Worm (Caenorhabditis elegans) whole organism, midembryonic: Measurements from ENCODE around the gene Y43F8B.24.

ENCODE experiments used
- flt-1 ChIP-seq: fragments of 200-800 bp; sonication (Bioruptor generic); IDR thresholded peaks from 2 replicates; pipeline ENCODE4 v1.3.6; 2022; ENCODE audit warnings: missing genetic modification characterization, missing compliant biosample characterization
- klf-2 ChIP-seq: fragments of 200-800 bp; sonication (Bioruptor generic); conservative IDR thresholded peaks from 2 replicates; pipeline ENCODE4 v1.3.6; 2022; ENCODE audit warnings: missing genetic modification reagents, missing genetic modification characterization, missing compliant biosample characterization
- ref-1 ChIP-seq: fragments of 200-800 bp; sonication (Bioruptor generic); conservative IDR thresholded peaks from 2 replicates; pipeline ENCODE4 v1.3.6; 2022; ENCODE audit warnings: missing genetic modification reagents, missing genetic modification characterization, missing compliant biosample characterization
- tab-1 ChIP-seq: fragments of 200-800 bp; sonication (Bioruptor generic); IDR thresholded peaks from 2 replicates; pipeline ENCODE4 v1.3.6; 2022; ENCODE audit warnings: missing genetic modification characterization, missing compliant biosample characterization
- ztf-29 ChIP-seq: fragments of 200-800 bp; sonication (Bioruptor generic); IDR thresholded peaks from 2 replicates; pipeline ENCODE4 v1.3.6; 2022; ENCODE audit warnings: missing genetic modification reagents, missing genetic modification characterization, missing compliant biosample characterization

DNA sequence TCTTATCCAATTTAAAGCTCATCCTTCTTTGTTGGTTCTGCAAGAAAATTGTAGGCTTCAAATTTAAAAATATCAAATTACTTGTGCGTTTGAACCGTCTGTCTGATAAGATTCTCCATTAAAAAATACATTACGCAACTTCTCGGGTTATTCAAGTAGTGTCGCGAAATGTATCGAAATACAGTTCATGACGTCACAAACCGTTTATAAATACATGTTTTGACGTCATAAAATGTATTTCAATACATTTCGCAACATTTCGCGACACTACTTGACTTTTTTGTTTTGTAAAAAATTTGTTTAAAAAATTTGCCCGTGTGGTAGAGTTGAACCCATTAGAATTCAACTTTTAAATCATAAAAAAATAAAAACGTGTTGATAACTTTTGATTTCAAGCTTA, 13.6 kb upstream of the Y43F8B.24 start:
- TF ChIP-seq tab-1 (GFP tag; lab: Robert Waterston, UW) (no peak), flt-1 (GFP tag; lab: Robert Waterston, UW) (no peak), klf-2 (GFP tag; lab: Robert Waterston, UW) (no peak), ztf-29 (no peak), ref-1 (no peak)
